Fruit fly (Drosophila melanogaster) whole organism, pupa: Measurements from ENCODE around the gene nanos.

Experiments
- CG10348 ChIP-seq: fragments of 200-800 bp; sonication (Bioruptor generic); IDR thresholded peaks from 2 replicates; pipeline ENCODE4 v1.3.6; 2022; ENCODE audit warnings: missing biosample characterization, missing genetic modification characterization
- CG12605 ChIP-seq: fragments of 200-800 bp; sonication (Bioruptor generic); IDR thresholded peaks from 2 replicates; pipeline ENCODE4 v1.3.6; 2022; ENCODE audit warnings: missing biosample characterization, missing genetic modification characterization
- CG13204 ChIP-seq: fragments of 200-800 bp; sonication (Bioruptor generic); optimal IDR thresholded peaks from 2 replicates; lab custom pipeline; 2018; ENCODE audit warnings: missing biosample characterization, mild to moderate bottlenecking, missing genetic modification characterization, moderate library complexity
- CG14655 ChIP-seq: fragments of 200-800 bp; sonication (Bioruptor generic); optimal IDR thresholded peaks from 3 replicates; lab custom pipeline; 2017; ENCODE audit warnings: mild to moderate bottlenecking, missing biosample characterization, missing genetic modification reagents, missing genetic modification characterization
- CG15710 ChIP-seq: fragments of 200-800 bp; sonication (Bioruptor generic); optimal IDR thresholded peaks from 2 replicates; lab custom pipeline; 2018; ENCODE audit warnings: missing biosample characterization, mild to moderate bottlenecking, missing genetic modification characterization, moderate library complexity
- CG17806 ChIP-seq: fragments of 200-800 bp; sonication (Bioruptor generic); optimal IDR thresholded peaks from 2 replicates; lab custom pipeline; 2018; ENCODE audit warnings: missing biosample characterization, mild to moderate bottlenecking, missing genetic modification characterization, moderate library complexity
- CG32121 ChIP-seq: fragments of 200-800 bp; sonication (Bioruptor generic); IDR thresholded peaks from 2 replicates; pipeline ENCODE4 v1.3.6; 2022; ENCODE audit warnings: missing biosample characterization, missing genetic modification characterization
- CG34367 ChIP-seq: fragments of 200-800 bp; sonication (Bioruptor generic); optimal IDR thresholded peaks from 2 replicates; lab custom pipeline; 2018; ENCODE audit warnings: missing biosample characterization, mild to moderate bottlenecking, missing genetic modification characterization
- CG4496 ChIP-seq: fragments of 200-800 bp; sonication (Bioruptor generic); IDR thresholded peaks from 3 replicates; pipeline ENCODE4 v1.3.6; 2022; ENCODE audit warnings: missing biosample characterization, missing genetic modification characterization
- CG8159 ChIP-seq: fragments of 200-800 bp; sonication (Bioruptor generic); optimal IDR thresholded peaks from 3 replicates; lab custom pipeline; 2018; ENCODE audit warnings: missing biosample characterization, mild to moderate bottlenecking, missing genetic modification characterization, moderate library complexity
- CG8301 ChIP-seq: fragments of 200-800 bp; sonication (Bioruptor generic); optimal IDR thresholded peaks from 2 replicates; lab custom pipeline; 2018; ENCODE audit warnings: missing biosample characterization, mild to moderate bottlenecking, missing genetic modification characterization
- CG9948 ChIP-seq: fragments of 200-800 bp; sonication (Bioruptor generic); optimal IDR thresholded peaks from 2 replicates; lab custom pipeline; 2018; ENCODE audit warnings: missing biosample characterization, mild to moderate bottlenecking, missing genetic modification characterization, moderate library complexity
- D1 ChIP-seq: fragments of 200-800 bp; sonication (Bioruptor generic); optimal IDR thresholded peaks from 2 replicates; lab custom pipeline; 2018; ENCODE audit warnings: missing biosample characterization, mild to moderate bottlenecking, missing genetic modification characterization, moderate library complexity
- EcR ChIP-seq: fragments of 200-800 bp; sonication (Bioruptor generic); optimal IDR thresholded peaks from 3 replicates; lab custom pipeline; 2019; ENCODE audit warnings: missing biosample characterization, missing genetic modification characterization, mild to moderate bottlenecking, moderate library complexity, missing genetic modification reagents
- Ets98B ChIP-seq: fragments of 200-800 bp; sonication (Bioruptor generic); IDR thresholded peaks from 2 replicates; pipeline ENCODE4 v1.3.6; 2022; ENCODE audit warnings: missing biosample characterization, missing genetic modification characterization
- Pif1A ChIP-seq: fragments of 200-800 bp; sonication (Bioruptor generic); optimal IDR thresholded peaks from 3 replicates; lab custom pipeline; 2016; ENCODE audit warnings: missing biosample characterization, missing genetic modification characterization
- Pif1B ChIP-seq: fragments of 200-800 bp; sonication (Bioruptor generic); optimal IDR thresholded peaks from 3 replicates; lab custom pipeline; 2016; ENCODE audit warnings: missing biosample characterization, missing genetic modification characterization
- Snoo ChIP-seq: fragments of 200-800 bp; sonication (Bioruptor generic); optimal IDR thresholded peaks from 3 replicates; lab custom pipeline; 2017; ENCODE audit warnings: missing biosample characterization, mild to moderate bottlenecking, missing genetic modification characterization, inconsistent platforms
- fd96Ca ChIP-seq: fragments of 200-800 bp; sonication (Bioruptor generic); IDR thresholded peaks from 3 replicates; pipeline ENCODE4 v1.3.6; 2022; ENCODE audit warnings: missing biosample characterization, missing genetic modification characterization
- gl ChIP-seq: fragments of 200-800 bp; sonication (Bioruptor generic); optimal IDR thresholded peaks from 2 replicates; lab custom pipeline; 2018; ENCODE audit warnings: missing biosample characterization, mild to moderate bottlenecking, missing genetic modification characterization
- rn ChIP-seq: fragments of 200-800 bp; sonication (Bioruptor generic); IDR thresholded peaks from 2 replicates; pipeline ENCODE4 v1.3.6; 2022; ENCODE audit warnings: missing biosample characterization, missing genetic modification characterization

The nanos gene

DNA sequence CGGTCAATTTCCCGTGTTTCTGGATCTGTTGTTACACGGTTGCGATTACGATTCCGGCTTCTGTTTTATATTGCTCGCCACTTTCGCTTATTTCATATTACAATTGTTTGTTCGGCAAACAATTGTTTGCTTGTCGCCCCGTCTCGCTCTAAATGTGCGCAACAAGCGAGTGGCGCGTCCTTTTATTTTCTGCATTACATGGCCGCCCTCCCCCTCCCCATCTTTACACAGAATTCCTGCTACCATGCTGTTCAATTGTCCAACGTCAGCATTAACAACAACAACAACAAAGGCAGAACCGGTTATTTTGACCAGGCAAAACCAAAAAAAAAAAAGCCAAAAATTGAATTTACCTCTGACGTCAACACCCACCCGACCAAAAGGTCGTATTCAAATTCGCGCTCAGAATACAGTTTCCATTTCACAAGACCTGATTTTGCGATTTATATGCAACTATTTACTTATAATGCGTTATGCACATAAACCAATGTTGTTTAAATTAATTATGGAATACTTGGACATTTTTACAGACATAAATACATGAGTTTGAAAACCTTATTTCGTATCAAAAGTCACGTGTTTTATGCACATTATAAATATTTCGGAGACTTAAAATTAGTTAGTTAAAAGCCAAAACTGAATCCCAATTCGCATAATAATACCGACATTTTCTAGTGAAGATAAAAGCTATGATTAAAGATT is 9.2 kb downstream of the nanos start:
- peak; percentile 1 for TF ChIP-seq Pif1A (GFP tag; lab: Kevin White, UChicago)
- TF ChIP-seq CG8301 (tag; lab: Kevin White, UChicago), result no peak
- TF ChIP-seq, all 21 proteins: peak for 1

- TF ChIP-seq CG13204 (GFP tag; lab: Kevin White, UChicago), result no peak
- no peak for TF ChIP-seq CG15710 (tag; lab: Kevin White, UChicago)
- TF ChIP-seq EcR (GFP tag; lab: Kevin White, UChicago), result no peak
- no peak for TF ChIP-seq CG8301 (tag; lab: Kevin White, UChicago)
- TF ChIP-seq CG17806 (tag; lab: Kevin White, UChicago), result no peak
- TF ChIP-seq D1, result no peak
- TF ChIP-seq CG12605 (GFP tag; lab: Robert Waterston, UW), result no peak
- TF ChIP-seq CG10348 (GFP tag; lab: Robert Waterston, UW), result no peak
- no peak for TF ChIP-seq CG9948 (tag; lab: Kevin White, UChicago)
- no peak for TF ChIP-seq CG4496
- no peak for TF ChIP-seq gl (tag; lab: Kevin White, UChicago)
- TF ChIP-seq rn (GFP tag; lab: Robert Waterston, UW), result no peak
These were observed 10.5 kb downstream of the nanos start for dm6 chr3R:19167521-19167920.

dm6 chr3R:19174512-19174911 is 17.5 kb downstream of the nanos start:
- TF ChIP-seq CG9948 (tag; lab: Kevin White, UChicago) (no peak), fd96Ca (GFP tag; lab: Robert Waterston, UW) (no peak), gl (tag; lab: Kevin White, UChicago) (no peak), Ets98B (GFP tag; lab: Robert Waterston, UW) (no peak), D1 (no peak), CG4496 (no peak), CG10348 (GFP tag; lab: Robert Waterston, UW) (no peak), Pif1B (GFP tag; lab: Kevin White, UChicago) (no peak), Pif1A (GFP tag; lab: Kevin White, UChicago) (no peak), CG17806 (tag; lab: Kevin White, UChicago) (no peak)

- no peak for TF ChIP-seq EcR (GFP tag; lab: Kevin White, UChicago)
- no peak for TF ChIP-seq CG15710 (tag; lab: Kevin White, UChicago)
- no peak for TF ChIP-seq CG4496
- no peak for TF ChIP-seq gl (tag; lab: Kevin White, UChicago)
- no peak for TF ChIP-seq rn (GFP tag; lab: Robert Waterston, UW)
- no peak for TF ChIP-seq CG14655 (GFP tag; lab: Kevin White, UChicago)
- TF ChIP-seq CG9948 (tag; lab: Kevin White, UChicago), result no peak
- TF ChIP-seq fd96Ca (GFP tag; lab: Robert Waterston, UW), result no peak
- TF ChIP-seq D1, result no peak
- TF ChIP-seq Pif1B (GFP tag; lab: Kevin White, UChicago), result no peak
- TF ChIP-seq CG34367 (tag; lab: Kevin White, UChicago), result no peak
- TF ChIP-seq CG10348 (GFP tag; lab: Robert Waterston, UW), result no peak
- TF ChIP-seq Pif1A (GFP tag; lab: Kevin White, UChicago), result no peak
These were observed 19.7 kb downstream of the nanos start, which contains the start of gene CG14282 for dm6 chr3R:19176700-19177099. Gene CG14282 (plus strand): TSS chr3R:19177000.

DNA sequence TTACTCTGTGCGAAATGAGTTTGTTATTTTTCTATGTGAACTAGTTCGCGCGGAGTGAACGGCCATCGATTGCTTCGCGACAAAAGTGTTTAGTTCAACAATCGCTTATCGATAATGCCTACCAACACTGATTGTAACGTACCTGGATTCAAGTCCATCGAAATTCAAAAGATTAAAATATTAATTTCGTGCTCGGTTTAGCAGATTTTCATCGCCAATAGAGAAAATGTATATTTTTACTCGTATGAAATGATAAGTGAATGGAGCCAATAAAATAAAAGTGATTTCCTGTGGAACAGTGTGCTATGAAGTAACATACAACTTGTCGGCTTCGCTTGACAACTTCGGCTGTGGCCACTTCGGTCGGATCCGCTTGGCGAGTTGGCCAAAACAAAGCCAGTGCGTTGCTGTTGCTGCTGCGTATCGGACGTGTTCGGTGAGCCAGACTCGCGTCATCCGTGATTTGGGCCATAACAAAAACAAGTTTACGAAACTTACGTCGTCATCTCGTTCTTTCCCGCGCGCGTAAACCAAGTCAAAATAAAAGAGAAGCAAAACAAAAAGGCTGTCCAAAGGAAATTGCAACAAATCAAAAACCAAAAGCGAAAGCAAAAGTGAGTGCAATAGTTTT is 23.3 kb downstream of the nanos start, which contains the start of the genes CG5555 and myd:
Gene CG5555, minus strand, starts transcription at position 276 of the 631 bp plus-strand sequence.
Gene myd, plus strand, starts transcription at position 397 of the 631 bp plus-strand sequence.
- no peak for TF ChIP-seq CG8159
- TF ChIP-seq D1, result no peak
- peak; percentile 67 for TF ChIP-seq Pif1B (GFP tag; lab: Kevin White, UChicago)
- TF ChIP-seq CG8301 (tag; lab: Kevin White, UChicago), result no peak
- TF ChIP-seq CG13204 (GFP tag; lab: Kevin White, UChicago), result no peak
- no peak for TF ChIP-seq CG10348 (GFP tag; lab: Robert Waterston, UW)
- peak; percentile 59; the same call in 1 of the 3 replicates for TF ChIP-seq fd96Ca (GFP tag; lab: Robert Waterston, UW)
- peak; percentile 67 for TF ChIP-seq Pif1A (GFP tag; lab: Kevin White, UChicago)
- TF ChIP-seq Ets98B (GFP tag; lab: Robert Waterston, UW), result peak; percentile 74
- TF ChIP-seq CG32121 (GFP tag; lab: Robert Waterston, UW), result peak; percentile 64; the same call in 1 of the 2 replicates
- TF ChIP-seq CG15710 (tag; lab: Kevin White, UChicago), result peak; percentile 49
- peak; percentile 51 for TF ChIP-seq EcR (GFP tag; lab: Kevin White, UChicago)
- TF ChIP-seq CG14655 (GFP tag; lab: Kevin White, UChicago), result no peak
- TF ChIP-seq Snoo (tag; lab: Kevin White, UChicago), result peak; percentile 58
- TF ChIP-seq CG12605 (GFP tag; lab: Robert Waterston, UW), result peak; percentile 56; the same call in 1 of the 2 replicates
- TF ChIP-seq rn (GFP tag; lab: Robert Waterston, UW), result no peak
- TF ChIP-seq CG4496, result peak; percentile 78
- no peak for TF ChIP-seq gl (tag; lab: Kevin White, UChicago)
- TF ChIP-seq CG17806 (tag; lab: Kevin White, UChicago), result no peak
- peak; percentile 7 for TF ChIP-seq CG9948 (tag; lab: Kevin White, UChicago)
- no peak for TF ChIP-seq CG34367 (tag; lab: Kevin White, UChicago)
